Worm (Caenorhabditis elegans): Measurements from ENCODE around the gene rbm-34.

The rbm-34 gene

ce11 chrIV:12085120-12085519, at the start of gene rbm-34:
TSS of gene rbm-34 (plus strand) at chrIV:12085420.
- TF ChIP-seq blmp-1 (tag; optimal IDR thresholded peaks at IDR 0.05) (no peak), flh-1 (GFP tag; optimal IDR thresholded peaks at IDR 0.05) (no peak)

- TF ChIP-seq unc-39 (tag; optimal IDR thresholded peaks at IDR 0.05) = no peak
- TF ChIP-seq nhr-237 (tag; optimal IDR thresholded peaks at IDR 0.05) = no peak
Measured at ce11 chrIV:12035422-12035821, 49.8 kb upstream of the rbm-34 start.

ce11 chrIV:12036924-12037323, 48.3 kb upstream of the rbm-34 start:
- no peak for TF ChIP-seq ham-2 (GFP tag; optimal IDR thresholded peaks at IDR 0.05)
- no peak for TF ChIP-seq ceh-39 (tag; optimal IDR thresholded peaks at IDR 0.05)
- no peak for TF ChIP-seq nhr-76 (tag; optimal IDR thresholded peaks at IDR 0.05)
- TF ChIP-seq mep-1 (tag; optimal IDR thresholded peaks at IDR 0.05) = no peak
- no peak for TF ChIP-seq snpc-4 (tag; optimal IDR thresholded peaks at IDR 0.05)
- TF ChIP-seq elt-3 (tag; optimal IDR thresholded peaks at IDR 0.05) = no peak
- no peak for TF ChIP-seq ces-1 (GFP tag; optimal IDR thresholded peaks at IDR 0.05)
- TF ChIP-seq bed-3 (GFP tag; optimal IDR thresholded peaks at IDR 0.05) = no peak
- TF ChIP-seq tbx-8 (GFP tag; optimal IDR thresholded peaks at IDR 0.05) = no peak
- no peak for TF ChIP-seq mls-2 (tag; optimal IDR thresholded peaks at IDR 0.05)
- TF ChIP-seq mab-5 (tag; optimal IDR thresholded peaks at IDR 0.05) = no peak
- no peak for TF ChIP-seq lin-32 (GFP tag; optimal IDR thresholded peaks at IDR 0.05)
- TF ChIP-seq elt-1 (tag; optimal IDR thresholded peaks at IDR 0.05; ENCODE audit: borderline replicate concordance, insufficient read depth) = no peak
- TF ChIP-seq nhr-12 (tag; optimal IDR thresholded peaks at IDR 0.05) = no peak
- no peak for TF ChIP-seq unc-39 (tag; optimal IDR thresholded peaks at IDR 0.05)
- TF ChIP-seq ceh-83 (GFP tag; optimal IDR thresholded peaks at IDR 0.05) = no peak
- no peak for TF ChIP-seq sptf-1 (tag; optimal IDR thresholded peaks at IDR 0.05)
- no peak for TF ChIP-seq flh-1 (GFP tag; optimal IDR thresholded peaks at IDR 0.05)
- TF ChIP-seq M03D4.4 (tag; optimal IDR thresholded peaks at IDR 0.05) = no peak
- no peak for TF ChIP-seq nhr-2 (tag; optimal IDR thresholded peaks at IDR 0.05)

- no peak for TF ChIP-seq unc-39 (tag; optimal IDR thresholded peaks at IDR 0.05)
- TF ChIP-seq mab-5 (tag; optimal IDR thresholded peaks at IDR 0.05) = no peak
Measured at ce11 chrIV:12040431-12040830, 44.8 kb upstream of the rbm-34 start.

- TF ChIP-seq lsy-2 (tag; optimal IDR thresholded peaks at IDR 0.05) (no peak), nhr-237 (tag; optimal IDR thresholded peaks at IDR 0.05) (no peak), mep-1 (tag; optimal IDR thresholded peaks at IDR 0.05) (no peak), nhr-76 (tag; optimal IDR thresholded peaks at IDR 0.05) (no peak), cnd-1 (tag; optimal IDR thresholded peaks at IDR 0.05) (no peak), sptf-1 (tag; optimal IDR thresholded peaks at IDR 0.05) (no peak), zip-8 (tag; optimal IDR thresholded peaks at IDR 0.05) (no peak), ztf-11 (tag; optimal IDR thresholded peaks at IDR 0.05) (no peak), M03D4.4 (tag; optimal IDR thresholded peaks at IDR 0.05) (no peak), elt-3 (tag; optimal IDR thresholded peaks at IDR 0.05) (no peak)
Measured at ce11 chrIV:12043054-12043453, 42.2 kb upstream of the rbm-34 start.

ce11 chrIV:12044844-12045738, 40.1 kb upstream of the rbm-34 start:
- TF ChIP-seq elt-1 (tag; optimal IDR thresholded peaks at IDR 0.05; ENCODE audit: borderline replicate concordance, insufficient read depth) (peak; percentile 42), mep-1 (tag; optimal IDR thresholded peaks at IDR 0.05) (no peak), zip-8 (tag; optimal IDR thresholded peaks at IDR 0.05) (peak; percentile 84)

ce11 chrIV:12046524-12047203, 38.6 kb upstream of the rbm-34 start, which contains the start of gene T12G3.2:
TSS of gene T12G3.2 (minus strand) at chrIV:12046967.
- TF ChIP-seq nhr-237 (tag; optimal IDR thresholded peaks at IDR 0.05) (no peak), unc-39 (tag; optimal IDR thresholded peaks at IDR 0.05) (no peak), elt-3 (tag; optimal IDR thresholded peaks at IDR 0.05) (peak; percentile 19), hlh-1 (tag; optimal IDR thresholded peaks at IDR 0.05) (no peak), bed-3 (GFP tag; optimal IDR thresholded peaks at IDR 0.05) (no peak), drap-1 (GFP tag; optimal IDR thresholded peaks at IDR 0.05) (no peak), ztf-11 (tag; optimal IDR thresholded peaks at IDR 0.05) (no peak), ces-1 (GFP tag; optimal IDR thresholded peaks at IDR 0.05) (no peak)

Data from whole organism, mixed stage, embryonic.